Worm (Caenorhabditis elegans) whole organism, L2 larva: ENCODE measurements around the gene R144.13.

Experiments used
- R02D3.7 ChIP-seq: fragments of 150-350 bp; optimal IDR thresholded peaks from 2 replicates; lab custom pipeline; 2014; ENCODE audit warnings: missing biosample characterization, missing genetic modification characterization
- aly-2 ChIP-seq: fragments of 150-350 bp; optimal IDR thresholded peaks from 2 replicates; lab custom pipeline; 2014; ENCODE audit warnings: missing biosample characterization, missing genetic modification characterization
- ama-1 ChIP-seq: fragments of 150-350 bp; optimal IDR thresholded peaks from 2 replicates; lab custom pipeline; 2018; ENCODE audit warnings: inconsistent platforms
- blmp-1 ChIP-seq: sonication (generic microtip); optimal IDR thresholded peaks from 2 replicates; lab custom pipeline; 2017; ENCODE audit warnings: missing genetic modification characterization, mild to moderate bottlenecking, missing compliant biosample characterization, antibody characterized with exemption, moderate library complexity; ENCODE audit not compliant: insufficient read depth
- crh-2 ChIP-seq: sonication (generic microtip); optimal IDR thresholded peaks from 2 replicates; lab custom pipeline; 2017; ENCODE audit warnings: missing biosample characterization, missing genetic modification characterization
- lin-13 ChIP-seq: fragments of 150-350 bp; optimal IDR thresholded peaks from 2 replicates; lab custom pipeline; 2014; ENCODE audit warnings: missing biosample characterization, missing genetic modification reagents, missing genetic modification characterization
- lin-39 ChIP-seq: fragments of 150-350 bp; optimal IDR thresholded peaks from 2 replicates; lab custom pipeline; 2014; ENCODE audit warnings: missing biosample characterization, missing genetic modification reagents, missing genetic modification characterization
- lsy-2 ChIP-seq, 2 experiments: fragments of 150-350 bp in 1 of 2; sonication (generic microtip) in 1 of 2; optimal IDR thresholded peaks; 2 replicates each; lab custom pipeline; 2014 to 2017; ENCODE audit warnings: missing biosample characterization in 2 of 2, missing genetic modification characterization in 2 of 2
- mdl-1 ChIP-seq, 2 experiments: fragments of 150-350 bp in 1 of 2; sonication (generic microtip) in 1 of 2; optimal IDR thresholded peaks; 2 replicates each; lab custom pipeline; 2017; ENCODE audit warnings: missing biosample characterization in 2 of 2, missing genetic modification characterization in 2 of 2
- nhr-11 ChIP-seq: fragments of 150-350 bp; optimal IDR thresholded peaks from 2 replicates; lab custom pipeline; 2014; ENCODE audit warnings: missing biosample characterization, missing genetic modification characterization
- nhr-12 ChIP-seq: fragments of 150-350 bp; optimal IDR thresholded peaks from 2 replicates; lab custom pipeline; 2014; ENCODE audit warnings: missing biosample characterization, missing genetic modification characterization
- skn-1 ChIP-seq: sonication (generic microtip); optimal IDR thresholded peaks from 2 replicates; lab custom pipeline; 2017; ENCODE audit warnings: missing biosample characterization, missing genetic modification characterization
- sma-9 ChIP-seq, 2 experiments: fragments of 150-350 bp in 1 of 2; sonication (generic microtip) in 1 of 2; optimal IDR thresholded peaks; 2 replicates each; lab custom pipeline; 2014 to 2016; ENCODE audit warnings: missing genetic modification characterization in 2 of 2, mild to moderate bottlenecking in 1 of 2, missing biosample characterization in 1 of 2, missing compliant biosample characterization in 1 of 2, missing genetic modification reagents in 1 of 2, moderate library complexity in 1 of 2
- ztf-11 ChIP-seq: sonication (generic microtip); optimal IDR thresholded peaks from 2 replicates; lab custom pipeline; 2017; ENCODE audit warnings: missing biosample characterization, missing genetic modification characterization

ce11 chrIII:5036158-5036557, 13.1 kb downstream of the R144.13 start, which contains the start of gene C45G9.6:
- TF ChIP-seq lin-13 (GFP tag; lab: Kevin White, UChicago) = no peak
- no peak for TF ChIP-seq lin-39 (tag; lab: Kevin White, UChicago)
- no peak for TF ChIP-seq nhr-11
- no peak for TF ChIP-seq aly-2 (tag; lab: Kevin White, UChicago)
- TF ChIP-seq sma-9 (GFP tag; optimal IDR thresholded peaks at IDR 0.05; lab: Kevin White, UChicago) = no peak
- no peak for TF ChIP-seq sma-9 (tag; optimal IDR thresholded peaks at IDR 0.05; lab: Kevin White, UChicago)
- no peak for TF ChIP-seq ztf-11 (tag; lab: Kevin White, UChicago)
- no peak for TF ChIP-seq skn-1
- no peak for TF ChIP-seq mdl-1 (tag; optimal IDR thresholded peaks at IDR 0.05; lab: Kevin White, UChicago)
- TF ChIP-seq nhr-12 (tag; lab: Kevin White, UChicago) = no peak
- no peak for TF ChIP-seq blmp-1
- TF ChIP-seq lsy-2 (tag; optimal IDR thresholded peaks at IDR 0.05; lab: Kevin White, UChicago) = no peak
- TF ChIP-seq ama-1 (lab: Kevin White, UChicago) = no peak
- TF ChIP-seq R02D3.7 (tag; lab: Kevin White, UChicago) = no peak
- no peak for TF ChIP-seq crh-2
